Worm (Caenorhabditis elegans): Measurements from ENCODE around the gene atat-2.

DNA sequence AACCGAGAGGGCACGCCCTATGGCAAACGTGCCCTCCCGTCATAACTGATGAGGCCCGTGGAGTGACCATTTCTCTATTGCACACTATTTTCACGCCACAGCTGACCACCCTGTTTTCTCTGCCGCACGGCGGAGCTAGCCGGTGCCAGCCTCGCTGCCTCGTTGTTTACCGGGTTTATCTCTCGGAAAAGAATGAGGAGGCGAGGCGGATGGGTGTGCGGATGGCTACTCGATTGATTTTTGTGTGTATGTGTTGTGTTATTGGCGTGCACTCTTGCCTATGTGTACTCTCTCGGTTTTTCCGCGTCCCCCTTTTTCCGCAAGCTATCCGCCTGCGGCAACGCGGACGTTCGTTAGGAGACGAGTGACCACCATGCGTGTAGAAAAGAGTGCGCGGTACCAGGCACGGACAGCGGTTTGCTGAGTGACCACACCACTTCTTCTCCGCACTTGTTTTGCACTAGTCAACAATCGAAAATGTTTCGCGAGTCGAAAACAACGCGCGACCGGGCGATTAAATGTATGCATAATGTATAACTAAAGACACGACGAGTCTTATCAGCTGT, 36.8 kb upstream of the atat-2 start:
- no peak for TF ChIP-seq dao-5 (tag; optimal IDR thresholded peaks at IDR 0.05)
- no peak for TF ChIP-seq him-1 (tag; optimal IDR thresholded peaks at IDR 0.05)
